Fruit fly (Drosophila melanogaster): ENCODE data around the gene CG34250.

DNA sequence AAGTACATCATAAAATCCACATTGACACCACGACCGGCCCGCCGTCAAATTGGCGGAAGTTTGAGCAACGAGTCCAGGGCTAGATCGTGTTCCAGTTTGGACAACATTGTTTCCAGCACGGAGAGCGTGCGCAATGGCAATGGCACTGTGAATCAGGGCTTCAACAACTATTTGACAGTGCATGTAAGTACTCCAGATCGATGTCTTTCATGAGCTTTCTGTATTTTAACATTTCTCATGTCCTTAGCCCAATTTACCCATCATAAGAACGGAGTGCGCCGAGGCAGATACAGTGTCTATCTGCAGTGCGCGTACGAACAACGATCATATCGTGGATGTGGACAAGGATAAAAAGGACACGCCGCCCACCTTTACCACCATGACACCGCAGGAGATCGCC lies 2.1 kb upstream of the CG34250 start:
- TF ChIP-seq usp (GFP tag; optimal IDR thresholded peaks at IDR 0.05) (no peak), CG8478 (optimal IDR thresholded peaks at IDR 0.05) (no peak), psq (optimal IDR thresholded peaks at IDR 0.05) (no peak), pan (optimal IDR thresholded peaks at IDR 0.05) (no peak), Dll (optimal IDR thresholded peaks at IDR 0.05) (no peak), EcR (GFP tag; optimal IDR thresholded peaks at IDR 0.05) (no peak)
